Worm (Caenorhabditis elegans) whole organism, L4/young adult: Measurements from ENCODE around the gene C02F12.5.

Source experiments
- W03F9.2 ChIP-seq: fragments of 150-350 bp; optimal IDR thresholded peaks from 2 replicates; lab custom pipeline; 2014; ENCODE audit warnings: missing biosample characterization, missing genetic modification characterization
- dao-5 ChIP-seq: sonication (generic microtip); optimal IDR thresholded peaks from 2 replicates; lab custom pipeline; 2016; ENCODE audit warnings: missing genotype, missing genetic modification characterization, moderate library complexity, missing compliant biosample characterization
- him-1 ChIP-seq: sonication (generic microtip); optimal IDR thresholded peaks from 2 replicates; lab custom pipeline; 2016; ENCODE audit warnings: missing genotype, missing genetic modification reagents, missing genetic modification characterization, missing compliant biosample characterization

The C02F12.5 gene

DNA sequence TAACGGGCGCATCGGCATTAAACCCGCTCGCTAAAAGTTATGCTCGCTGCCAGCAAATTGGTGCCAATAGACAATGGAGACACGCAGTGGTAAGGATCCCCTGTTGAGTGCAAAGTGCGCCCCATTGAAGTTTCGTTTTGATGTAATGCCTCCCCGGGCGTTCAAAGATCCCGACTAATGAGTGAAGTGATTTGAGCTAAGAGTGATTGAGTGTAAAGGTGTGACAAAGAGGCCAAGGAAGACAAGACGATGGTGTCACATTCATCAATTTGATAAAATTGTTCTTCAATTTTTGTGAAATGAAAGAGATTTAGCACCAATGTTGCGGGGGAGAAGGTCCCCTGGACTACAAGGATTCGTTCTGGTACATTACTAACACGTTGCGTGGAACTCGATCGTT is 11.2 kb upstream of the C02F12.5 start:
- no peak for TF ChIP-seq dao-5
- no peak for TF ChIP-seq him-1 (tag; lab: Kevin White, UChicago)
- TF ChIP-seq W03F9.2: no peak

ce11 chrX:3680544-3681214 is 8.8 kb upstream of the C02F12.5 start, which contains the start of gene tsp-17:
TSS of gene tsp-17 (plus strand) at chrX:3681164.
- no peak for TF ChIP-seq him-1 (tag; lab: Kevin White, UChicago)
- TF ChIP-seq W03F9.2: no peak
- TF ChIP-seq dao-5: no peak

- TF ChIP-seq him-1 (tag; lab: Kevin White, UChicago): no peak
- TF ChIP-seq W03F9.2: no peak
- TF ChIP-seq dao-5: no peak
These were observed 6.7 kb upstream of the C02F12.5 start, which contains the start of gene tag-52 for ce11 chrX:3678507-3679175. TSS of gene tag-52 (minus strand) at chrX:3678557.

ce11 chrX:3673584-3674108 is 1.7 kb upstream of the C02F12.5 start, which contains the start of gene ceh-63:
TSS of gene ceh-63 (minus strand) at chrX:3674058.
- TF ChIP-seq W03F9.2 (no peak), dao-5 (no peak), him-1 (tag; lab: Kevin White, UChicago) (no peak)

- no peak for TF ChIP-seq him-1 (tag; lab: Kevin White, UChicago)
- no peak for TF ChIP-seq W03F9.2
These were observed 3.1 kb downstream of the C02F12.5 start, which contains the start of gene snet-1 for ce11 chrX:3668842-3669241. TSS of gene snet-1 (minus strand) at chrX:3668942.

DNA sequence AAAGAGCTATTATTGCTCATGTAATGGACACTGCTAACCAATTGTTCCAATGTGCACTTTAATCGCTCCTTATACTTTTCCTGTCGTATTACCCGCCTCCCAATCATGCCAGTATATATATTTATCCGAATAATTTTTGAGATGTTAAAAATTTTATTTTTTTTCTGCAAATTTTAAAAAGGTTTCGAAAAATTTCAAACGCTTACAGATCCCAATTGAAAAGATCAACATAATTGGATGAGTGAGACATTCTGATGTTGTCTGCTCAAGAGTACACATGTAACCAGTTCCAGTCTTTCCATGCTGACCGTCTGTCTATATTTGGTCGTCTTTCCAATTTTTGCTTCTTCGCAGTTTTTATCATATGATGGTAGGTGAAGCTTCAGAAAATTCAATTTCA is 12.7 kb downstream of the C02F12.5 start, which contains the start of gene R11G1.1:
TSS of gene R11G1.1 (plus strand) at position 301 of the 400 bp plus-strand sequence.
- TF ChIP-seq him-1 (tag; lab: Kevin White, UChicago): no peak

ce11 chrX:3655972-3656371 is 15.9 kb downstream of the C02F12.5 start, which contains the start of gene R11G1.7:
TSS of gene R11G1.7 (plus strand) at chrX:3656272.
- no peak for TF ChIP-seq him-1 (tag; lab: Kevin White, UChicago)
- TF ChIP-seq W03F9.2: no peak
- no peak for TF ChIP-seq dao-5

DNA sequence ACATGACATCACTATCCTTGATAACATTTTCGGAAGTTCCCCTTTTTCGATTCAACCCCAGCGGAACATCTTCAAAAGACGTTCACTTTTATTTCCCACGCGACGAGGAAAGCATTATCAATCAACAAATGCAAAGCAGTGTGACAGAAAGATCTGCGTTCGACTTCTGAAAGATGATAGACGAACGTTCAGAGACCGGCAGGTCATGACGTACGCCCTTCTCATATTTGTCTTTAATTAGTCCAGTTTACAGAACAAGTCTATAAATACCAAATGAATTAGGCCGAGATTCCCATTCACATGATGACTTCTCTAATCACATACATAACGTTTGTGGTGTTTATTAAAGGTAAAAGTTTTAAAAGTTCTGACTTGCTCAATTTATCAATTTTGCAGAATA is 17.3 kb downstream of the C02F12.5 start, which contains the start of gene R11G1.11:
TSS of gene R11G1.11 (plus strand) at position 301 of the 400 bp plus-strand sequence.
- TF ChIP-seq W03F9.2: no peak
- TF ChIP-seq him-1 (tag; lab: Kevin White, UChicago): no peak
- no peak for TF ChIP-seq dao-5

DNA sequence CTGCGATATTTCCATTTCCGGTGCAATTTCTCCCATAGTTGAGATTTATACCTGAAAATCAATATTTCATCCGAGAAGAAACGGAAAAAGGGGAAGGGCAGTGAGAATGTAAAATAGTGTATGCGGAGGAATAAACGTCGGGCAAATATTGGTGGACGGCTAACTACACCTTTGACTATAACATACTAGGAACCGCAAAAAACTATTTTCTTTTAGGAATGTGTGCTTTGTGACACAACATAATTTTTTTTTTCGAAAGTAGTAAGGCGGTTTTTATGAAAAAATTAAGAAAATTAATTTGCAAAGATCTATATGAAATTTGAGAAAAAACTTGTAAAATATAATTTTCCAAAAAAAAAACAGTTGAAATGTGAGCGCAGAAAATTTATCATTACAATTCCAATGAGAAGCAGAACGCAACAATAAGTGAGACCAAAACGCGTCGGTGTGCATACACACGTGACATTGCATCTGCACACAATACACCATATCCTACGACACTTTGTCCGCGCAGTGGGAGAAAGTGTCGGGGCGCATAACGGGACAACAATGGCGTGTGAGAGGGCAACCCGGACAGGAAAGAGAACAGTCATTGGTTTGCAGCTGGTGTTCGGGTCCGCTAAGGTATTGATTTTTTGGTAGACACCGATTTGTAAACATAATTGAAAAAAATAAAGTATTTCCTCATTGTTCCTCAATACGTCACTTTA is 21.6 kb downstream of the C02F12.5 start, which contains the start of the genes sax-1 and R11G1.2:
TSS of gene sax-1 (minus strand) at position 51 of the 710 bp plus-strand sequence.
TSS of gene R11G1.2 (plus strand) at position 515 of the 710 bp plus-strand sequence.
- TF ChIP-seq W03F9.2 (peak; percentile 39), dao-5 (no peak)

ce11 chrX:3645924-3646323 is 26.0 kb downstream of the C02F12.5 start:
- no peak for TF ChIP-seq dao-5
- no peak for TF ChIP-seq W03F9.2
- TF ChIP-seq him-1 (tag; lab: Kevin White, UChicago): no peak

DNA sequence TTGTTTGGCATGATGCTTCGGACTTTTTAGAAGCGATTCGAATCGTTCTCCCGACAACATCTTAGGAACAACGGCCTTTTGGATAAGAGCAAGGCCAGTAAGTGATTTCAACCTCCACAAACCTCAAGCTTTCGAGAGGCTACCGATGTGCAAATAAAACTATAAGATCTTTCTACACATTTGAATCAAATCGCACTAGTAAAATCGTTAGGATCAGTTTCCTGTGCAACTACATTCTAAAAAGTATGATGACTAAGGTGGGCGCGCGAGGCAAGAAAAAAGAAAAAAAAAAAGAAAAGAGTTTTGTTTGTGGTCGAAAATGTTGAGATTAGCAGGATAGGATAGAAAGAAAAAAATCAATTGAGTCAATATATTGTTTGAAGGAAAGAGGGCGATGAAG is 27.1 kb downstream of the C02F12.5 start, which contains the start of gene tmem-24:
TSS of gene tmem-24 (minus strand) at position 101 of the 400 bp plus-strand sequence.
- TF ChIP-seq him-1 (tag; lab: Kevin White, UChicago) (no peak), W03F9.2 (no peak), dao-5 (no peak)

DNA sequence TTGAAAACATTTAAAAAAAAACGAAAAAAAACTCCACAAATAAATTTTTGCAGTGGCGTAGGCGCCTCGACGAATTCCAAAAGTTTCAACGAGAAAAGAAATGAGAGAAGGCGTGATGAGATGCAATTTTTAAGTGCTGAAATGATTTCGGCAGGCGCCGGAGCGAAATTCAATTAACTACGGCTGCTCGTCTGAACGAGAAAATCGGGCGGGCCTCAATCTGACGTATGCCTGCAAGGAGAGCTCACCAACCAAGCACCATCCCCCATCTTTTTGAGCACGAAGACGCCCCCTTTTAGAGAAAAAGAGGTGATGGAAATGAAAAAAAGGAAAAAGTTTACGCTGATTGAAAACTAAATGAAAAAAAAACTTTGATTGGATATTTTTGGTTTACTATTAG is 37.1 kb downstream of the C02F12.5 start:
- TF ChIP-seq him-1 (tag; lab: Kevin White, UChicago) (no peak), W03F9.2 (no peak), dao-5 (no peak)

ce11 chrX:3633654-3634053 is 38.2 kb downstream of the C02F12.5 start, which contains the start of gene gst-11:
TSS of gene gst-11 (minus strand) at chrX:3633754.
- TF ChIP-seq dao-5 (no peak), W03F9.2 (no peak), him-1 (tag; lab: Kevin White, UChicago) (no peak)

ce11 chrX:3631550-3631949 is 40.3 kb downstream of the C02F12.5 start:
- no peak for TF ChIP-seq him-1 (tag; lab: Kevin White, UChicago)
- TF ChIP-seq W03F9.2: no peak
- no peak for TF ChIP-seq dao-5
